Worm (Caenorhabditis elegans) whole organism, L4 larva: ENCODE results near the gene C03G6.6.
"Not testable (repeated sequence)": the region's sequence is repeated elsewhere in the genome, so short reads cannot be mapped to it uniquely, and the experiment has no call there.

Source experiments
- D1046.2 ChIP-seq: fragments of 200-800 bp; sonication (Bioruptor generic); IDR thresholded peaks from 2 replicates; pipeline ENCODE4 v1.3.6; 2022; ENCODE audit warnings: missing genetic modification characterization, missing compliant biosample characterization
- F10B5.3 ChIP-seq: sonication (generic microtip); optimal IDR thresholded peaks from 2 replicates; lab custom pipeline; 2016; ENCODE audit warnings: mild to moderate bottlenecking, missing genetic modification characterization, missing compliant biosample characterization
- F49E8.2 ChIP-seq: sonication (generic microtip); optimal IDR thresholded peaks from 2 replicates; lab custom pipeline; 2016; ENCODE audit warnings: missing compliant biosample characterization, mild to moderate bottlenecking, missing genetic modification characterization, borderline replicate concordance
- Y105C5A.15 ChIP-seq: fragments of 200-800 bp; sonication (Bioruptor generic); IDR thresholded peaks from 2 replicates; pipeline ENCODE4 v1.3.6; 2022; ENCODE audit warnings: missing genetic modification characterization, missing compliant biosample characterization
- aha-1 ChIP-seq: fragments of 150-350 bp; peaks from one replicate; lab custom pipeline; 2014; ENCODE audit warnings: missing biosample characterization, missing genetic modification characterization
- ceh-20 ChIP-seq: fragments of 200-800 bp; sonication (Bioruptor generic); IDR thresholded peaks from 2 replicates; pipeline ENCODE4 v1.3.6; 2022; ENCODE audit warnings: missing genetic modification reagents, missing genetic modification characterization, missing compliant biosample characterization
- ceh-32 ChIP-seq: sonication (generic microtip); optimal IDR thresholded peaks from 2 replicates; lab custom pipeline; 2016; ENCODE audit warnings: mild to moderate bottlenecking, missing genetic modification characterization, missing compliant biosample characterization; ENCODE audit not compliant: poor library complexity
- ceh-62 ChIP-seq: sonication (generic microtip); optimal IDR thresholded peaks from 2 replicates; lab custom pipeline; 2017; ENCODE audit warnings: missing biosample characterization, missing genetic modification characterization
- ces-1 ChIP-seq: fragments of 150-350 bp; sonication (generic microtip); optimal IDR thresholded peaks from 4 replicates; lab custom pipeline; 2014; ENCODE audit warnings: missing biosample characterization, missing genetic modification reagents, missing genetic modification characterization
- daf-19 ChIP-seq: fragments of 200-800 bp; sonication (Bioruptor generic); conservative IDR thresholded peaks from 2 replicates; pipeline ENCODE4 v1.3.6; 2022; ENCODE audit warnings: missing genetic modification characterization, missing compliant biosample characterization
- dpl-1 ChIP-seq: fragments of 150-350 bp; optimal IDR thresholded peaks from 2 replicates; lab custom pipeline; 2014; ENCODE audit warnings: missing biosample characterization, missing genetic modification reagents, missing genetic modification characterization
- egl-27 ChIP-seq: sonication (generic microtip); optimal IDR thresholded peaks from 3 replicates; lab custom pipeline; 2017; ENCODE audit warnings: missing biosample characterization, missing genetic modification reagents, missing genetic modification characterization
- gei-8 ChIP-seq: fragments of 200-800 bp; sonication (Bioruptor generic); optimal IDR thresholded peaks from 2 replicates; lab custom pipeline; 2018; ENCODE audit warnings: mild to moderate bottlenecking, missing genetic modification characterization, missing compliant biosample characterization
- hif-1 ChIP-seq, 2 experiments: sonication (generic microtip); optimal IDR thresholded peaks; 2 replicates each; lab custom pipeline; 2016 to 2017; ENCODE audit warnings: missing compliant biosample characterization in 2 of 2, missing genetic modification characterization in 2 of 2, missing genetic modification reagents in 2 of 2, missing genotype in 2 of 2, mild to moderate bottlenecking in 1 of 2
- hlh-30 ChIP-seq: sonication (generic microtip); optimal IDR thresholded peaks from 2 replicates; lab custom pipeline; 2017; ENCODE audit warnings: antibody characterized with exemption, mild to moderate bottlenecking, missing genetic modification characterization, missing compliant biosample characterization; ENCODE audit not compliant: insufficient read depth
- lin-29 ChIP-seq: fragments of 200-800 bp; sonication (Bioruptor generic); IDR thresholded peaks from 2 replicates; pipeline ENCODE4 v1.3.6; 2022; ENCODE audit warnings: missing genetic modification reagents, missing genetic modification characterization, missing compliant biosample characterization
- lir-3 ChIP-seq: sonication (generic microtip); optimal IDR thresholded peaks from 2 replicates; lab custom pipeline; 2016; ENCODE audit warnings: mild to moderate bottlenecking, missing genetic modification characterization, missing compliant biosample characterization
- lsy-2 ChIP-seq, 2 experiments: fragments of 150-350 bp in 1 of 2; sonication (generic microtip) in 1 of 2; optimal IDR thresholded peaks; 2 replicates each; lab custom pipeline; 2014 to 2017; ENCODE audit warnings: missing biosample characterization in 2 of 2, missing genetic modification characterization in 2 of 2
- mdt-29 ChIP-seq: fragments of 200-800 bp; sonication (Bioruptor generic); IDR thresholded peaks from 2 replicates; pipeline ENCODE4 v1.3.6; 2022; ENCODE audit warnings: missing genetic modification reagents, missing genetic modification characterization, missing compliant biosample characterization
- nhr-102 ChIP-seq: sonication (generic microtip); optimal IDR thresholded peaks from 2 replicates; lab custom pipeline; 2016; ENCODE audit warnings: mild to moderate bottlenecking, missing genetic modification characterization, moderate library complexity, missing compliant biosample characterization
- nhr-111 ChIP-seq: fragments of 200-800 bp; sonication (Bioruptor generic); optimal IDR thresholded peaks from 2 replicates; lab custom pipeline; 2018; ENCODE audit warnings: mild to moderate bottlenecking, missing genetic modification characterization, missing compliant biosample characterization
- nhr-28 ChIP-seq: fragments of 150-350 bp; optimal IDR thresholded peaks from 2 replicates; lab custom pipeline; 2014; ENCODE audit warnings: missing biosample characterization, missing genetic modification characterization
- pha-4 ChIP-seq, 2 experiments: fragments of 150-350 bp in 1 of 2; fragments of 200-800 bp in 1 of 2; sonication (Bioruptor generic) in 1 of 2; IDR thresholded peaks in 1 of 2; optimal IDR thresholded peaks in 1 of 2; 2 replicates each; pipeline versions ENCODE4 v1.3.6 to Lab custom; 2014 to 2022; ENCODE audit warnings: missing genetic modification characterization in 2 of 2, missing genetic modification reagents in 2 of 2, missing biosample characterization in 1 of 2, missing compliant biosample characterization in 1 of 2
- rbr-2 ChIP-seq: sonication (generic microtip); optimal IDR thresholded peaks from 2 replicates; lab custom pipeline; 2016; ENCODE audit warnings: missing genotype, missing genetic modification characterization, missing compliant biosample characterization
- sdz-12 ChIP-seq: fragments of 200-800 bp; sonication (Bioruptor generic); optimal IDR thresholded peaks from 2 replicates; lab custom pipeline; 2018; ENCODE audit warnings: mild to moderate bottlenecking, missing genetic modification characterization, missing compliant biosample characterization
- spr-3 ChIP-seq: fragments of 200-800 bp; sonication (Bioruptor generic); optimal IDR thresholded peaks from 2 replicates; lab custom pipeline; 2018; ENCODE audit warnings: mild to moderate bottlenecking, missing genetic modification characterization, missing compliant biosample characterization
- tra-1 ChIP-seq: fragments of 200-800 bp; sonication (Bioruptor generic); IDR thresholded peaks from 2 replicates; pipeline ENCODE4 v1.3.6; 2022; ENCODE audit warnings: missing genetic modification reagents, missing genetic modification characterization, missing compliant biosample characterization
- unc-39 ChIP-seq: sonication (generic microtip); optimal IDR thresholded peaks from 2 replicates; lab custom pipeline; 2017; ENCODE audit warnings: missing biosample characterization, missing genetic modification characterization
- unc-62 ChIP-seq, 3 experiments: fragments of 150-350 bp in 1 of 3; sonication (generic microtip); optimal IDR thresholded peaks in 2 of 3; peaks in 1 of 3; 1 replicate in 1 of 3; 2 replicates in 2 of 3; lab custom pipeline; 2014 to 2017; ENCODE audit warnings: missing biosample characterization in 3 of 3, missing genetic modification characterization in 3 of 3, missing genetic modification reagents in 3 of 3, missing genotype in 1 of 3
- zfp-3 ChIP-seq: fragments of 200-800 bp; sonication (Bioruptor generic); conservative IDR thresholded peaks from 2 replicates; pipeline ENCODE4 v1.3.6; 2022; ENCODE audit warnings: missing genetic modification reagents, missing genetic modification characterization, missing compliant biosample characterization
- ztf-7 ChIP-seq: fragments of 150-350 bp; optimal IDR thresholded peaks from 2 replicates; lab custom pipeline; 2014; ENCODE audit warnings: missing biosample characterization, missing genetic modification characterization

C03G6.6 gene

ce11 chrV:7325285-7325684 is 31.9 kb upstream of the C03G6.6 start, which contains the start of gene srx-92 (continued):
- no peak for TF ChIP-seq rbr-2
- TF ChIP-seq pha-4 (GFP tag; IDR thresholded peaks at IDR 0.05; lab: Robert Waterston, UW): no peak
- no peak for TF ChIP-seq pha-4 (tag; optimal IDR thresholded peaks at IDR 0.05; lab: Kevin White, UChicago)
- TF ChIP-seq gei-8 (GFP tag; lab: Kevin White, UChicago): no peak
- no peak for TF ChIP-seq nhr-111 (GFP tag; lab: Kevin White, UChicago)
- no peak for TF ChIP-seq nhr-28 (tag; lab: Kevin White, UChicago)

- TF ChIP-seq tra-1 (GFP tag; lab: Robert Waterston, UW) (no peak), ceh-62 (tag; lab: Kevin White, UChicago) (no peak), mdt-29 (GFP tag; lab: Robert Waterston, UW) (no peak), ztf-7 (no peak), hlh-30 (tag; lab: Kevin White, UChicago) (no peak), F49E8.2 (no peak), lin-29 (GFP tag; lab: Robert Waterston, UW) (no peak), sdz-12 (GFP tag; lab: Kevin White, UChicago) (no peak), dpl-1 (no peak), ces-1 (GFP tag; lab: Kevin White, UChicago) (no peak), unc-62 (GFP tag; optimal IDR thresholded peaks at IDR 0.05 in 1 of 2; lab: Kevin White, UChicago) (no peak), unc-62 (tag; optimal IDR thresholded peaks at IDR 0.05; lab: Kevin White, UChicago) (no peak), F10B5.3 (tag; lab: Kevin White, UChicago) (no peak)
Measured at ce11 chrV:7326928-7327327, 30.3 kb upstream of the C03G6.6 start, which contains the start of gene F10G2.4. Gene F10G2.4 (plus strand): TSS chrV:7327228.

- peak in 1 of 2 experiments; percentile 43 for TF ChIP-seq unc-62 (GFP tag; optimal IDR thresholded peaks at IDR 0.05 in 1 of 2; lab: Kevin White, UChicago)
- TF ChIP-seq unc-62 (tag; optimal IDR thresholded peaks at IDR 0.05; lab: Kevin White, UChicago): no peak
- no peak for TF ChIP-seq zfp-3
Measured at ce11 chrV:7328092-7328491, 29.1 kb upstream of the C03G6.6 start, which contains the start of gene clec-7. Gene clec-7 (plus strand): TSS chrV:7328392.

- no peak for TF ChIP-seq spr-3 (GFP tag; lab: Kevin White, UChicago)
- TF ChIP-seq nhr-102: no peak
- no peak for TF ChIP-seq ceh-32 (tag; lab: Kevin White, UChicago)
- TF ChIP-seq ceh-20: no peak
- no peak for TF ChIP-seq hlh-30 (tag; lab: Kevin White, UChicago)
- TF ChIP-seq lir-3 (tag; lab: Kevin White, UChicago): no peak
- TF ChIP-seq lsy-2 (tag; optimal IDR thresholded peaks at IDR 0.05; lab: Kevin White, UChicago): no peak
- TF ChIP-seq hif-1 (tag; optimal IDR thresholded peaks at IDR 0.05; lab: Kevin White, UChicago): no peak
- TF ChIP-seq Y105C5A.15 (GFP tag; lab: Robert Waterston, UW): no peak
- no peak for TF ChIP-seq D1046.2 (GFP tag; lab: Robert Waterston, UW)
- no peak for TF ChIP-seq unc-39 (tag; lab: Kevin White, UChicago)
Measured at ce11 chrV:7330868-7331267, 26.4 kb upstream of the C03G6.6 start, which contains the start of gene F10G2.2. Gene F10G2.2 (plus strand): TSS chrV:7331168.

- TF ChIP-seq sdz-12 (GFP tag; lab: Kevin White, UChicago) (no peak), aha-1 (tag; lab: Kevin White, UChicago) (peak; percentile 72), unc-62 (GFP tag; optimal IDR thresholded peaks at IDR 0.05 in 1 of 2; lab: Kevin White, UChicago) (peak in 1 of 2 experiments; percentile 43), unc-62 (tag; optimal IDR thresholded peaks at IDR 0.05; lab: Kevin White, UChicago) (no peak)
- TF ChIP-seq, all 104 proteins: peak for 2
Measured at ce11 chrV:7332253-7332652, 25.0 kb upstream of the C03G6.6 start, which contains the start of gene F10G2.1. Gene F10G2.1 (plus strand): TSS chrV:7332553.

ce11 chrV:7337218-7337617 is 20.0 kb upstream of the C03G6.6 start, which contains the start of gene F10G2.7:
Gene F10G2.7 (minus strand): TSS chrV:7337318.
- not testable (repeated sequence) for TF ChIP-seq daf-19; gei-8 (GFP tag; lab: Kevin White, UChicago); egl-27 (tag; lab: Kevin White, UChicago)
